Worm (Caenorhabditis elegans) whole organism, L2 larva: ENCODE data around the gene clec-80.
"Not testable (repeated sequence)": the region's sequence is repeated elsewhere in the genome, so short reads cannot be mapped to it uniquely, and the experiment has no call there.

Experiments
- F13H6.1 ChIP-seq: sonication (generic microtip); optimal IDR thresholded peaks from 2 replicates; lab custom pipeline; 2016; ENCODE audit warnings: missing genetic modification characterization, missing compliant biosample characterization
- R02D3.7 ChIP-seq: fragments of 150-350 bp; optimal IDR thresholded peaks from 2 replicates; lab custom pipeline; 2014; ENCODE audit warnings: missing biosample characterization, missing genetic modification characterization
- Y55F3AM.14 ChIP-seq: fragments of 200-800 bp; sonication (Bioruptor generic); optimal IDR thresholded peaks from 2 replicates; lab custom pipeline; 2018; ENCODE audit warnings: mild to moderate bottlenecking, missing genetic modification characterization, missing compliant biosample characterization
- alr-1 ChIP-seq: fragments of 150-350 bp; optimal IDR thresholded peaks from 2 replicates; lab custom pipeline; 2014; ENCODE audit warnings: missing biosample characterization, missing genetic modification characterization
- ama-1 ChIP-seq: fragments of 150-350 bp; optimal IDR thresholded peaks from 2 replicates; lab custom pipeline; 2018; ENCODE audit warnings: inconsistent platforms
- ceh-16 ChIP-seq: fragments of 150-350 bp; optimal IDR thresholded peaks from 2 replicates; lab custom pipeline; 2014; ENCODE audit warnings: missing biosample characterization, missing genetic modification characterization
- ceh-82 ChIP-seq: fragments of 150-350 bp; optimal IDR thresholded peaks from 2 replicates; lab custom pipeline; 2014; ENCODE audit warnings: missing biosample characterization, missing genetic modification characterization
- crh-2 ChIP-seq: sonication (generic microtip); optimal IDR thresholded peaks from 2 replicates; lab custom pipeline; 2017; ENCODE audit warnings: missing biosample characterization, missing genetic modification characterization
- dmd-4 ChIP-seq: sonication (generic microtip); optimal IDR thresholded peaks from 2 replicates; lab custom pipeline; 2017; ENCODE audit warnings: missing biosample characterization, missing genetic modification characterization
- egl-27 ChIP-seq: sonication (generic microtip); optimal IDR thresholded peaks from 3 replicates; lab custom pipeline; 2017; ENCODE audit warnings: missing biosample characterization, missing genetic modification reagents, missing genetic modification characterization
- elt-1 ChIP-seq: fragments of 150-350 bp; optimal IDR thresholded peaks from 2 replicates; lab custom pipeline; 2014; ENCODE audit warnings: missing biosample characterization, missing genetic modification characterization
- fos-1 ChIP-seq: fragments of 150-350 bp; optimal IDR thresholded peaks from 2 replicates; lab custom pipeline; 2014; ENCODE audit warnings: missing biosample characterization, missing genetic modification characterization
- gmeb-1 ChIP-seq: fragments of 150-350 bp; optimal IDR thresholded peaks from 2 replicates; lab custom pipeline; 2014; ENCODE audit warnings: missing biosample characterization, missing genetic modification characterization
- lin-39 ChIP-seq: fragments of 150-350 bp; optimal IDR thresholded peaks from 2 replicates; lab custom pipeline; 2014; ENCODE audit warnings: missing biosample characterization, missing genetic modification reagents, missing genetic modification characterization
- lsy-2 ChIP-seq, 2 experiments: fragments of 150-350 bp in 1 of 2; sonication (generic microtip) in 1 of 2; optimal IDR thresholded peaks; 2 replicates each; lab custom pipeline; 2014 to 2017; ENCODE audit warnings: missing biosample characterization in 2 of 2, missing genetic modification characterization in 2 of 2
- mbf-1 ChIP-seq: sonication (generic microtip); optimal IDR thresholded peaks from 2 replicates; lab custom pipeline; 2017; ENCODE audit warnings: missing biosample characterization, missing genetic modification characterization
- mdl-1 ChIP-seq, 2 experiments: fragments of 150-350 bp in 1 of 2; sonication (generic microtip) in 1 of 2; optimal IDR thresholded peaks; 2 replicates each; lab custom pipeline; 2017; ENCODE audit warnings: missing biosample characterization in 2 of 2, missing genetic modification characterization in 2 of 2
- nhr-11 ChIP-seq: fragments of 150-350 bp; optimal IDR thresholded peaks from 2 replicates; lab custom pipeline; 2014; ENCODE audit warnings: missing biosample characterization, missing genetic modification characterization
- nhr-12 ChIP-seq: fragments of 150-350 bp; optimal IDR thresholded peaks from 2 replicates; lab custom pipeline; 2014; ENCODE audit warnings: missing biosample characterization, missing genetic modification characterization
- nhr-129 ChIP-seq: fragments of 150-350 bp; optimal IDR thresholded peaks from 2 replicates; lab custom pipeline; 2014; ENCODE audit warnings: missing biosample characterization, missing genetic modification characterization
- nhr-21 ChIP-seq: fragments of 150-350 bp; optimal IDR thresholded peaks from 2 replicates; lab custom pipeline; 2014; ENCODE audit warnings: missing biosample characterization, missing genetic modification characterization
- nhr-23 ChIP-seq: fragments of 150-350 bp; optimal IDR thresholded peaks from 2 replicates; lab custom pipeline; 2014; ENCODE audit warnings: missing biosample characterization, missing genetic modification reagents, missing genetic modification characterization
- nhr-237 ChIP-seq: fragments of 150-350 bp; optimal IDR thresholded peaks from 2 replicates; lab custom pipeline; 2014; ENCODE audit warnings: missing biosample characterization, missing genetic modification characterization
- nhr-25 ChIP-seq: fragments of 150-350 bp; sonication (generic microtip); optimal IDR thresholded peaks from 3 replicates; lab custom pipeline; 2014; ENCODE audit warnings: missing biosample characterization, missing genetic modification characterization
- nhr-6 ChIP-seq: fragments of 150-350 bp; optimal IDR thresholded peaks from 2 replicates; lab custom pipeline; 2014; ENCODE audit warnings: missing biosample characterization, missing genetic modification characterization
- skn-1 ChIP-seq: sonication (generic microtip); optimal IDR thresholded peaks from 2 replicates; lab custom pipeline; 2017; ENCODE audit warnings: missing biosample characterization, missing genetic modification characterization
- sma-3 ChIP-seq: sonication (generic microtip); optimal IDR thresholded peaks from 2 replicates; lab custom pipeline; 2016; ENCODE audit warnings: missing genetic modification reagents, missing genetic modification characterization, missing compliant biosample characterization
- sma-9 ChIP-seq, 2 experiments: fragments of 150-350 bp in 1 of 2; sonication (generic microtip) in 1 of 2; optimal IDR thresholded peaks; 2 replicates each; lab custom pipeline; 2014 to 2016; ENCODE audit warnings: missing genetic modification characterization in 2 of 2, mild to moderate bottlenecking in 1 of 2, missing biosample characterization in 1 of 2, missing compliant biosample characterization in 1 of 2, missing genetic modification reagents in 1 of 2, moderate library complexity in 1 of 2
- snpc-4 ChIP-seq: fragments of 150-350 bp; optimal IDR thresholded peaks from 2 replicates; lab custom pipeline; 2014; ENCODE audit warnings: missing biosample characterization, missing genetic modification characterization
- unc-39 ChIP-seq: fragments of 150-350 bp; optimal IDR thresholded peaks from 2 replicates; lab custom pipeline; 2014; ENCODE audit warnings: missing biosample characterization, missing genetic modification characterization
- unc-55 ChIP-seq: fragments of 150-350 bp; sonication (generic microtip); optimal IDR thresholded peaks from 3 replicates; lab custom pipeline; 2014; ENCODE audit warnings: missing biosample characterization, missing genetic modification reagents, missing genetic modification characterization
- unc-62 ChIP-seq: fragments of 150-350 bp; optimal IDR thresholded peaks from 2 replicates; lab custom pipeline; 2014; ENCODE audit warnings: missing biosample characterization, missing genetic modification reagents, missing genetic modification characterization
- ztf-11 ChIP-seq: sonication (generic microtip); optimal IDR thresholded peaks from 2 replicates; lab custom pipeline; 2017; ENCODE audit warnings: missing biosample characterization, missing genetic modification characterization
- ztf-4 ChIP-seq: fragments of 150-350 bp; optimal IDR thresholded peaks from 2 replicates; lab custom pipeline; 2014; ENCODE audit warnings: missing biosample characterization, missing genetic modification characterization

Gene clec-80

ce11 chrIV:2788389-2788788, 35.2 kb upstream of the clec-80 start, which contains the start of gene atln-1:
Gene atln-1, plus strand, starts transcription at chrIV:2788689.
- not testable (repeated sequence) for TF ChIP-seq nhr-11, nhr-21, ceh-16 (tag; lab: Kevin White, UChicago)
- TF ChIP-seq, all 48 proteins: peak for 0; not testable (repeated sequence) for 48

- no peak for TF ChIP-seq egl-27 (tag; lab: Kevin White, UChicago)
- no peak for TF ChIP-seq F13H6.1 (tag; lab: Kevin White, UChicago)
- no peak for TF ChIP-seq ceh-82
- no peak for TF ChIP-seq sma-3 (GFP tag; lab: Kevin White, UChicago)
- TF ChIP-seq sma-9 (GFP tag; optimal IDR thresholded peaks at IDR 0.05; lab: Kevin White, UChicago), result no peak
- no peak for TF ChIP-seq sma-9 (tag; optimal IDR thresholded peaks at IDR 0.05; lab: Kevin White, UChicago)
- no peak for TF ChIP-seq snpc-4 (tag; lab: Kevin White, UChicago)
- TF ChIP-seq nhr-237 (tag; lab: Kevin White, UChicago), result no peak
- no peak for TF ChIP-seq mbf-1
- TF ChIP-seq elt-1 (tag; lab: Kevin White, UChicago), result no peak
Observed at ce11 chrIV:2793956-2794355, 29.6 kb upstream of the clec-80 start.

- TF ChIP-seq unc-62 (GFP tag; lab: Kevin White, UChicago), result no peak
- TF ChIP-seq unc-55 (GFP tag; lab: Kevin White, UChicago), result no peak
- TF ChIP-seq crh-2 (tag; lab: Kevin White, UChicago), result peak; percentile 36
- no peak for TF ChIP-seq nhr-11 (tag; lab: Kevin White, UChicago)
- TF ChIP-seq nhr-23 (tag; lab: Kevin White, UChicago), result no peak
- TF ChIP-seq ztf-11, result no peak
- TF ChIP-seq lsy-2 (tag; optimal IDR thresholded peaks at IDR 0.05; lab: Kevin White, UChicago), result no peak
- no peak for TF ChIP-seq mbf-1
- no peak for TF ChIP-seq skn-1 (tag; lab: Kevin White, UChicago)
- TF ChIP-seq gmeb-1 (tag; lab: Kevin White, UChicago), result peak; percentile 7
- TF ChIP-seq F13H6.1 (tag; lab: Kevin White, UChicago), result no peak
- TF ChIP-seq fos-1, result peak; percentile 79
- no peak for TF ChIP-seq snpc-4 (tag; lab: Kevin White, UChicago)
- no peak for TF ChIP-seq elt-1 (tag; lab: Kevin White, UChicago)
- peak; percentile 11 for TF ChIP-seq nhr-129 (tag; lab: Kevin White, UChicago)
- TF ChIP-seq nhr-12 (tag; lab: Kevin White, UChicago), result no peak
- no peak for TF ChIP-seq alr-1 (tag; lab: Kevin White, UChicago)
- TF ChIP-seq nhr-21 (tag; lab: Kevin White, UChicago), result no peak
- TF ChIP-seq nhr-25 (tag; lab: Kevin White, UChicago), result no peak
- no peak for TF ChIP-seq mdl-1 (tag; optimal IDR thresholded peaks at IDR 0.05; lab: Kevin White, UChicago)
- TF ChIP-seq ztf-4 (tag; lab: Kevin White, UChicago), result no peak
- TF ChIP-seq ceh-82, result no peak
- no peak for TF ChIP-seq unc-39 (tag; lab: Kevin White, UChicago)
- TF ChIP-seq Y55F3AM.14 (GFP tag; lab: Kevin White, UChicago), result no peak
- TF ChIP-seq egl-27 (tag; lab: Kevin White, UChicago), result no peak
- TF ChIP-seq R02D3.7 (tag; lab: Kevin White, UChicago), result no peak
- no peak for TF ChIP-seq lin-39 (tag; lab: Kevin White, UChicago)
- no peak for TF ChIP-seq ama-1 (lab: Kevin White, UChicago)
- TF ChIP-seq, all 48 proteins: peak for 4
Observed at ce11 chrIV:2798339-2798738, 25.2 kb upstream of the clec-80 start, which contains the start of gene Y54G2A.52. Gene Y54G2A.52, minus strand, starts transcription at chrIV:2798686.

- TF ChIP-seq sma-9 (GFP tag; optimal IDR thresholded peaks at IDR 0.05; lab: Kevin White, UChicago) (no peak), sma-9 (tag; optimal IDR thresholded peaks at IDR 0.05; lab: Kevin White, UChicago) (no peak)
Observed at ce11 chrIV:2799389-2799788, 24.2 kb upstream of the clec-80 start, which contains the start of gene Y54G2A.10. Gene Y54G2A.10, plus strand, starts transcription at chrIV:2799689.

- TF ChIP-seq ztf-11, result no peak
- no peak for TF ChIP-seq unc-62 (GFP tag; lab: Kevin White, UChicago)
- TF ChIP-seq mdl-1 (tag; optimal IDR thresholded peaks at IDR 0.05; lab: Kevin White, UChicago), result no peak
- TF ChIP-seq nhr-237 (tag; lab: Kevin White, UChicago), result no peak
- no peak for TF ChIP-seq dmd-4 (tag; lab: Kevin White, UChicago)
- TF ChIP-seq nhr-6 (tag; lab: Kevin White, UChicago), result no peak
- TF ChIP-seq snpc-4 (tag; lab: Kevin White, UChicago), result no peak
- TF ChIP-seq ceh-16 (tag; lab: Kevin White, UChicago), result no peak
- TF ChIP-seq unc-55 (GFP tag; lab: Kevin White, UChicago), result no peak
Observed at ce11 chrIV:2799890-2800289, 23.7 kb upstream of the clec-80 start.
